Fruit fly (Drosophila melanogaster) whole organism, embryonic: ENCODE measurements around the gene bys.

Experiments used
- Ada2b ChIP-seq: fragments of 200-800 bp; sonication (Bioruptor generic); IDR thresholded peaks from 2 replicates; pipeline ENCODE4 v1.3.6; 2022; ENCODE audit warnings: missing biosample characterization, missing genetic modification characterization
- Asciz ChIP-seq: fragments of 200-800 bp; sonication (Bioruptor generic); optimal IDR thresholded peaks from 2 replicates; lab custom pipeline; 2017; ENCODE audit warnings: missing biosample characterization, mild to moderate bottlenecking, missing genetic modification characterization, missing genetic modification reagents
- CG1024 ChIP-seq: fragments of 200-800 bp; sonication (Bioruptor generic); IDR thresholded peaks from 2 replicates; pipeline ENCODE4 v1.3.6; 2022; ENCODE audit warnings: missing biosample characterization, missing genetic modification characterization
- CG12391 ChIP-seq: fragments of 200-800 bp; sonication (Bioruptor generic); optimal IDR thresholded peaks from 3 replicates; lab custom pipeline; 2018; ENCODE audit warnings: missing biosample characterization, mild to moderate bottlenecking, missing genetic modification characterization, moderate library complexity
- CG13424 ChIP-seq: fragments of 200-800 bp; sonication (Bioruptor generic); optimal IDR thresholded peaks from 2 replicates; lab custom pipeline; 2019; ENCODE audit warnings: missing biosample characterization, mild to moderate bottlenecking, missing genetic modification characterization, moderate library complexity
- CG1529 ChIP-seq: fragments of 200-800 bp; sonication (Bioruptor generic); optimal IDR thresholded peaks from 3 replicates; lab custom pipeline; 2018; ENCODE audit warnings: missing biosample characterization, missing genetic modification characterization
- CG15696 ChIP-seq: fragments of 200-800 bp; sonication (Bioruptor generic); optimal IDR thresholded peaks from 2 replicates; lab custom pipeline; 2019; ENCODE audit warnings: missing biosample characterization, mild to moderate bottlenecking, missing genetic modification characterization, moderate library complexity
- CG18476 ChIP-seq: fragments of 200-800 bp; sonication (Bioruptor generic); optimal IDR thresholded peaks from 2 replicates; lab custom pipeline; 2016; ENCODE audit warnings: missing biosample characterization, mild to moderate bottlenecking, missing genetic modification characterization
- CG18619 ChIP-seq: fragments of 200-800 bp; sonication (Bioruptor generic); optimal IDR thresholded peaks from 3 replicates; lab custom pipeline; 2017; ENCODE audit warnings: missing biosample characterization, mild to moderate bottlenecking, missing genetic modification characterization
- CG18764 ChIP-seq: fragments of 200-800 bp; sonication (Bioruptor generic); optimal IDR thresholded peaks from 3 replicates; lab custom pipeline; 2016; ENCODE audit warnings: missing biosample characterization, missing genetic modification characterization
- CG2202 ChIP-seq: fragments of 200-800 bp; sonication (Bioruptor generic); optimal IDR thresholded peaks from 2 replicates; lab custom pipeline; 2018; ENCODE audit warnings: missing biosample characterization, mild to moderate bottlenecking, missing genetic modification characterization
- CG3281 ChIP-seq: fragments of 200-800 bp; sonication (Bioruptor generic); optimal IDR thresholded peaks from 3 replicates; lab custom pipeline; 2017; ENCODE audit warnings: missing biosample characterization, mild to moderate bottlenecking, missing genetic modification characterization
- CG33557 ChIP-seq: fragments of 200-800 bp; sonication (Bioruptor generic); optimal IDR thresholded peaks from 2 replicates; lab custom pipeline; 2019; ENCODE audit warnings: missing biosample characterization, mild to moderate bottlenecking, missing genetic modification characterization, moderate library complexity
- CG4617 ChIP-seq: fragments of 200-800 bp; sonication (Bioruptor generic); optimal IDR thresholded peaks from 3 replicates; lab custom pipeline; 2016; ENCODE audit warnings: missing biosample characterization, missing genetic modification characterization, borderline replicate concordance
- CG5180 ChIP-seq: fragments of 200-800 bp; sonication (Bioruptor generic); optimal IDR thresholded peaks from 3 replicates; lab custom pipeline; 2017; ENCODE audit warnings: missing biosample characterization, missing genetic modification characterization, mild to moderate bottlenecking, moderate library complexity, missing genetic modification reagents
- CG7372 ChIP-seq: fragments of 200-800 bp; sonication (Bioruptor generic); IDR thresholded peaks from 2 replicates; pipeline ENCODE4 v1.3.6; 2022; ENCODE audit warnings: missing biosample characterization, missing genetic modification characterization
- CG7928 ChIP-seq: fragments of 200-800 bp; sonication (Bioruptor generic); optimal IDR thresholded peaks from 2 replicates; lab custom pipeline; 2017; ENCODE audit warnings: missing biosample characterization, mild to moderate bottlenecking, missing genetic modification characterization
- CoRest ChIP-seq: fragments of 200-800 bp; sonication (Bioruptor generic); optimal IDR thresholded peaks from 3 replicates; lab custom pipeline; 2018; ENCODE audit warnings: missing biosample characterization, mild to moderate bottlenecking, missing genetic modification characterization, moderate library complexity
- CrebB ChIP-seq: fragments of 200-800 bp; sonication (Bioruptor generic); optimal IDR thresholded peaks from 3 replicates; lab custom pipeline; 2018; ENCODE audit warnings: missing biosample characterization, mild to moderate bottlenecking, missing genetic modification characterization
- Hr3 ChIP-seq: fragments of 200-800 bp; sonication (Bioruptor generic); optimal IDR thresholded peaks from 3 replicates; lab custom pipeline; 2016; ENCODE audit warnings: missing biosample characterization, missing genetic modification characterization
- Kr ChIP-seq: fragments of 200-800 bp; sonication (Bioruptor generic); optimal IDR thresholded peaks from 2 replicates; lab custom pipeline; 2017; ENCODE audit warnings: missing biosample characterization, mild to moderate bottlenecking, missing genetic modification characterization
- Side ChIP-seq: fragments of 200-800 bp; sonication (Bioruptor generic); optimal IDR thresholded peaks from 2 replicates; lab custom pipeline; 2016; ENCODE audit warnings: missing biosample characterization, missing genetic modification characterization
- Sry-β ChIP-seq: fragments of 200-800 bp; sonication (Bioruptor generic); optimal IDR thresholded peaks from 2 replicates; lab custom pipeline; 2018; ENCODE audit warnings: missing biosample characterization, mild to moderate bottlenecking, missing genetic modification characterization, moderate library complexity
- Vsx1 ChIP-seq: fragments of 200-800 bp; sonication (Bioruptor generic); optimal IDR thresholded peaks from 2 replicates; lab custom pipeline; 2017; ENCODE audit warnings: missing biosample characterization, mild to moderate bottlenecking, missing genetic modification characterization, missing genetic modification reagents
- aop ChIP-seq: fragments of 200-800 bp; sonication (Bioruptor generic); IDR thresholded peaks from 2 replicates; pipeline ENCODE4 v1.3.6; 2022; ENCODE audit warnings: missing biosample characterization, missing genetic modification characterization
- crp ChIP-seq, 2 experiments: fragments of 200-800 bp; sonication (Bioruptor generic); optimal IDR thresholded peaks; 2 replicates in 1 of 2; 3 replicates in 1 of 2; lab custom pipeline; 2017; ENCODE audit warnings: missing biosample characterization in 2 of 2, missing genetic modification characterization in 2 of 2, mild to moderate bottlenecking in 1 of 2, moderate library complexity in 1 of 2
- cwo ChIP-seq: fragments of 200-800 bp; sonication (Bioruptor generic); optimal IDR thresholded peaks from 3 replicates; lab custom pipeline; 2017; ENCODE audit warnings: missing biosample characterization, missing genetic modification characterization, mild to moderate bottlenecking, moderate library complexity, missing genetic modification reagents
- da ChIP-seq: fragments of 200-800 bp; sonication (Bioruptor generic); optimal IDR thresholded peaks from 2 replicates; lab custom pipeline; 2016; ENCODE audit warnings: missing biosample characterization, missing genetic modification characterization
- dpn ChIP-seq, 2 experiments: fragments of 200-800 bp; sonication (Bioruptor generic); optimal IDR thresholded peaks; 3 replicates each; lab custom pipeline; 2016; ENCODE audit warnings: missing biosample characterization in 2 of 2, missing genetic modification characterization in 2 of 2
- ems ChIP-seq: fragments of 200-800 bp; sonication (Bioruptor generic); optimal IDR thresholded peaks from 3 replicates; lab custom pipeline; 2016; ENCODE audit warnings: missing biosample characterization, missing genetic modification characterization
- fd102C ChIP-seq: fragments of 200-800 bp; sonication (Bioruptor generic); optimal IDR thresholded peaks from 2 replicates; lab custom pipeline; 2018; ENCODE audit warnings: missing biosample characterization, mild to moderate bottlenecking, missing genetic modification characterization, moderate library complexity
- gem ChIP-seq: fragments of 200-800 bp; sonication (Bioruptor generic); optimal IDR thresholded peaks from 2 replicates; lab custom pipeline; 2019; ENCODE audit warnings: missing biosample characterization, mild to moderate bottlenecking, missing genetic modification characterization, moderate library complexity
- grau ChIP-seq: fragments of 200-800 bp; optimal IDR thresholded peaks from 3 replicates; lab custom pipeline; 2019; ENCODE audit warnings: missing biosample characterization, mild to moderate bottlenecking, missing genetic modification characterization, moderate library complexity
- ham ChIP-seq: fragments of 200-800 bp; sonication (Bioruptor generic); IDR thresholded peaks from 2 replicates; pipeline ENCODE4 v1.3.6; 2022; ENCODE audit warnings: missing biosample characterization, missing genetic modification characterization
- hkb ChIP-seq, 2 experiments: fragments of 200-800 bp in 1 of 2; fragments of >200 bp in 1 of 2; sonication (Bioruptor generic) in 1 of 2; IDR thresholded peaks in 1 of 2; optimal IDR thresholded peaks in 1 of 2; 2 replicates each; pipeline versions ENCODE4 v1.3.6 to Lab custom; 2017 to 2022; ENCODE audit warnings: missing biosample characterization in 1 of 2, missing genetic modification characterization in 1 of 2
- lbe ChIP-seq: fragments of 200-800 bp; sonication (Bioruptor generic); optimal IDR thresholded peaks from 2 replicates; lab custom pipeline; 2016; ENCODE audit warnings: missing biosample characterization, mild to moderate bottlenecking, missing genetic modification characterization
- lilli ChIP-seq: fragments of 200-800 bp; sonication (Bioruptor generic); optimal IDR thresholded peaks from 3 replicates; lab custom pipeline; 2016; ENCODE audit warnings: missing biosample characterization, missing genetic modification characterization
- nerfin-1 ChIP-seq: fragments of 200-800 bp; sonication (Bioruptor generic); optimal IDR thresholded peaks from 3 replicates; lab custom pipeline; 2019; ENCODE audit warnings: missing biosample characterization, mild to moderate bottlenecking, missing genetic modification characterization, moderate library complexity
- nmo ChIP-seq: fragments of 200-800 bp; sonication (Bioruptor generic); optimal IDR thresholded peaks from 2 replicates; lab custom pipeline; 2018; ENCODE audit warnings: missing biosample characterization, mild to moderate bottlenecking, missing genetic modification characterization, moderate library complexity
- pros ChIP-seq: fragments of 200-800 bp; sonication (Bioruptor generic); optimal IDR thresholded peaks from 3 replicates; lab custom pipeline; 2019; ENCODE audit warnings: missing biosample characterization, mild to moderate bottlenecking, missing genetic modification characterization, moderate library complexity
- salm ChIP-seq: fragments of 200-800 bp; sonication (Bioruptor generic); optimal IDR thresholded peaks from 2 replicates; lab custom pipeline; 2018; ENCODE audit warnings: missing biosample characterization, mild to moderate bottlenecking, missing genetic modification characterization
- sim ChIP-seq: fragments of 200-800 bp; sonication (Bioruptor generic); IDR thresholded peaks from 2 replicates; pipeline ENCODE4 v1.3.6; 2022; ENCODE audit warnings: missing biosample characterization, missing genetic modification characterization
- sna ChIP-seq: fragments of 200-800 bp; sonication (Bioruptor generic); IDR thresholded peaks from 2 replicates; pipeline ENCODE4 v1.3.6; 2022; ENCODE audit warnings: missing biosample characterization, missing genetic modification characterization; ENCODE audit not compliant: partially characterized antibody
- ssp ChIP-seq: fragments of 200-800 bp; sonication (Bioruptor generic); IDR thresholded peaks from 2 replicates; pipeline ENCODE4 v1.3.6; 2022; ENCODE audit warnings: missing biosample characterization, missing genetic modification characterization
- tap ChIP-seq: fragments of 200-800 bp; optimal IDR thresholded peaks from 3 replicates; lab custom pipeline; 2019; ENCODE audit warnings: missing biosample characterization, mild to moderate bottlenecking, missing genetic modification characterization, moderate library complexity
- ttk ChIP-seq: fragments of 200-800 bp; sonication (Bioruptor generic); IDR thresholded peaks from 2 replicates; pipeline ENCODE4 v2.1.2; 2022; ENCODE audit warnings: missing biosample characterization, missing genetic modification characterization
- tup ChIP-seq: fragments of 200-800 bp; sonication (Bioruptor generic); optimal IDR thresholded peaks from 2 replicates; lab custom pipeline; 2016; ENCODE audit warnings: missing biosample characterization, mild to moderate bottlenecking, missing genetic modification characterization, moderate library complexity
- zfh2 ChIP-seq: fragments of 200-800 bp; sonication (Bioruptor generic); optimal IDR thresholded peaks from 2 replicates; lab custom pipeline; 2016; ENCODE audit warnings: missing biosample characterization, missing genetic modification characterization

bys gene

DNA sequence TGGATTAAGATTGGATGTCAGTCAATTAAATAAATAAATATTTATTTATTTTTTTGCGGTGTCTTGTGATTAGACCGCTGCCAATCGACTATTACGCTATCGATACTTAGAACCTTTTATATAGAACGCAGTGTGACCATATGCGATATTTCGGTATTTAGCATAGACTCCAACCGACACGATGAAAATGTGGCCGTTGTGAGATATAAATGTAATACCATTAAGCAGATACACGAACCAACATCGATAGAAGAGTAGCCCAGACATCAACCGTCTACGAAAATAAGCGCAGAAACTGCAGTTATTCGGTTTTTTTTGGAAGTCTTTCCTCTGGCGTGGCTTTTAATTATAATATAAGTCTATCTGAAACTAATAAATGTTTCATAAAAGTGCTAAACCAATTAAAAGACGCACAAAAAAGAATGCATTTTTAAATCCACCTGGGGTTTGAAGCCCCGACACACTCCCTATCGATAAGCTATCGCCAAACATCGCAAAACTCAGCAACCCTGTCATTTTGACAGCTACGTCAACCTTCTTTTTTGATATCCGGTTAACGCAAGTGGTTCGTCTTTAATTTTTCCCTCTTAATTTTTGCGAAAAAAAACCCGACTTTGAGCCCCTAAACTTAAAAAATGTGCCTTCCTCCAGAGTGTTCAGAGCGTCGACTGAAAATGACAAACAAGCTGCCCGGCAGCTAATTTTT is 31.7 kb downstream of the bys start, which contains the start of the genes Dhdds and RpS14a (continued):
- TF ChIP-seq CG4617 (GFP tag; lab: Kevin White, UChicago) (peak; percentile 6), CrebB (tag; lab: Kevin White, UChicago) (peak; percentile 52), CG15696 (tag; lab: Kevin White, UChicago) (peak; percentile 22), ham (GFP tag; lab: Robert Waterston, UW) (no peak), CG3281 (peak; percentile 62), zfh2 (GFP tag; lab: Kevin White, UChicago) (peak; percentile 61), nmo (GFP tag; lab: Kevin White, UChicago) (peak; percentile 84), CG13424 (tag; lab: Kevin White, UChicago) (peak; percentile 15), tap (tag; lab: Kevin White, UChicago) (no peak), salm (peak; percentile 56), Side (GFP tag; lab: Kevin White, UChicago) (peak; percentile 45), cwo (peak; percentile 20), lilli (GFP tag; lab: Kevin White, UChicago) (no peak), pros (GFP tag; lab: Kevin White, UChicago) (no peak), nerfin-1 (tag; lab: Kevin White, UChicago) (peak; percentile 44), sna (peak; percentile 64; the same call in 1 of the 2 replicates), CG5180 (GFP tag; lab: Kevin White, UChicago) (no peak), CG7372 (GFP tag; lab: Robert Waterston, UW) (no peak), hkb (optimal IDR thresholded peaks at IDR 0.05; lab: Kevin White, UChicago) (peak; percentile 95), hkb (GFP tag; IDR thresholded peaks at IDR 0.05; lab: Robert Waterston, UW) (peak; percentile 46; the same call in 1 of the 2 replicates), Hr3 (GFP tag; lab: Kevin White, UChicago) (peak; percentile 25), CoRest (peak; percentile 47), ttk (GFP tag; lab: Robert Waterston, UW) (no peak), ems (GFP tag; lab: Kevin White, UChicago) (no peak), CG2202 (tag; lab: Kevin White, UChicago) (peak; percentile 26), crp (GFP tag; optimal IDR thresholded peaks at IDR 0.05; lab: Kevin White, UChicago) (peak in 1 of 2 experiments; percentile 47), fd102C (GFP tag; lab: Kevin White, UChicago) (no peak), gem (tag; lab: Kevin White, UChicago) (peak; percentile 36), da (GFP tag; lab: Kevin White, UChicago) (no peak), Kr (GFP tag; lab: Kevin White, UChicago) (no peak), CG18764 (GFP tag; lab: Kevin White, UChicago) (peak; percentile 25), sim (GFP tag; lab: Robert Waterston, UW) (no peak), aop (no peak), CG1529 (GFP tag; lab: Kevin White, UChicago) (peak; percentile 19), lbe (GFP tag; lab: Kevin White, UChicago) (no peak), CG7928 (peak; percentile 62), dpn (GFP tag; optimal IDR thresholded peaks at IDR 0.05; lab: Kevin White, UChicago) (peak; percentile 33 to 59), CG12391 (tag; lab: Kevin White, UChicago) (peak; percentile 63), CG33557 (GFP tag; lab: Kevin White, UChicago) (peak; percentile 63), Asciz (GFP tag; lab: Kevin White, UChicago) (peak; percentile 43), Ada2b (GFP tag; lab: Robert Waterston, UW) (no peak), grau (tag; lab: Kevin White, UChicago) (peak; percentile 49), CG18619 (peak; percentile 73), CG18476 (GFP tag; lab: Kevin White, UChicago) (peak; percentile 44), CG1024 (GFP tag; lab: Robert Waterston, UW) (no peak), tup (GFP tag; lab: Kevin White, UChicago) (peak; percentile 27), ssp (GFP tag; lab: Robert Waterston, UW) (no peak), Sry-β (no peak), Vsx1 (GFP tag; lab: Kevin White, UChicago) (peak; percentile 54)
